Worm (Caenorhabditis elegans) whole organism, early embryonic: ENCODE data around the gene cysl-3.

Source experiments
- ama-1 ChIP-seq: fragments of 150-350 bp; optimal IDR thresholded peaks from 2 replicates; lab custom pipeline; 2014
- ceh-36 ChIP-seq: sonication (generic microtip); optimal IDR thresholded peaks from 2 replicates; lab custom pipeline; 2016; ENCODE audit warnings: missing genetic modification characterization, inconsistent platforms, missing compliant biosample characterization
- flt-1 ChIP-seq: fragments of 200-800 bp; sonication (Bioruptor generic); IDR thresholded peaks from 2 replicates; pipeline ENCODE4 v1.3.6; 2022; ENCODE audit warnings: missing genetic modification characterization, missing compliant biosample characterization
- hmbx-1 ChIP-seq: sonication (generic microtip); optimal IDR thresholded peaks from 2 replicates; lab custom pipeline; 2016; ENCODE audit warnings: mild to moderate bottlenecking, missing genetic modification characterization, missing compliant biosample characterization
- hmg-4 ChIP-seq: fragments of 200-800 bp; sonication (Bioruptor generic); optimal IDR thresholded peaks from 2 replicates; lab custom pipeline; 2018; ENCODE audit warnings: mild to moderate bottlenecking, missing genetic modification characterization, missing compliant biosample characterization
- hnd-1 ChIP-seq: sonication (generic microtip); optimal IDR thresholded peaks from 2 replicates; lab custom pipeline; 2016; ENCODE audit warnings: missing genetic modification characterization, missing compliant biosample characterization
- tbx-11 ChIP-seq: fragments of 200-800 bp; sonication (Bioruptor generic); IDR thresholded peaks from 2 replicates; pipeline ENCODE4 v1.3.6; 2022; ENCODE audit warnings: missing genetic modification characterization, missing compliant biosample characterization

DNA sequence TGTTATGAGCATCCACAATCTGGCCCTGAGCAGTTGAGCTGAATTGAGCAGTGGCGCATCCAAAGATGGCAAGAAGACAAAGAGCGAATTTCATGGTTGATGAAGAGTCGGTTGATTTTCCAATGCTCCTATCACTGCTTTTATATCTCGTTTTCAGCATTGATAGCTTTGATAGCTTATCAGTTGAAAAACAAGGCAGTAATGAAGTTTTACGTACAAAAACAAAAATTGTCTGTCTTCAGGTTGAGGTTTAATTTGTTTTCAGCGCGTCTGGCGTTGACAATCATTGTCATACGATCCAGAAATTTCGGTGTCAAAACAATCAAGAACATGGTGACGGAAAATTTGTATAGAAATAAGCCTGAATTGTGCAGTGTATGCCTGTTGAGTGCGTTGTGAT, 35.6 kb upstream of the cysl-3 start, which contains the start of gene scl-13:
- no peak for TF ChIP-seq ceh-36
- TF ChIP-seq flt-1 (GFP tag; lab: Robert Waterston, UW) = no peak
- no peak for TF ChIP-seq ama-1 (lab: Kevin White, UChicago)
- no peak for TF ChIP-seq hmg-4
- TF ChIP-seq tbx-11 = no peak
- TF ChIP-seq hmbx-1 = no peak
- TF ChIP-seq hnd-1 (tag; lab: Kevin White, UChicago) = no peak
